Fruit fly (Drosophila melanogaster) whole organism, wandering third instar larva: ENCODE data around the gene AhcyL2.

Experiments
- CG32264 ChIP-seq: fragments of 200-800 bp; sonication (Bioruptor generic); optimal IDR thresholded peaks from 2 replicates; lab custom pipeline; 2016; ENCODE audit warnings: missing biosample characterization, missing genetic modification characterization
- Dfd ChIP-seq: fragments of >200 bp; optimal IDR thresholded peaks from 2 replicates; lab custom pipeline; 2017; ENCODE audit warnings: missing biosample characterization, missing genetic modification characterization
- Hnf4 ChIP-seq: fragments of 200-800 bp; sonication (Bioruptor generic); optimal IDR thresholded peaks from 2 replicates; lab custom pipeline; 2016; ENCODE audit warnings: missing biosample characterization, mild to moderate bottlenecking, missing genetic modification characterization
- Hr78 ChIP-seq: fragments of >200 bp; optimal IDR thresholded peaks from 2 replicates; lab custom pipeline; 2017; ENCODE audit warnings: missing biosample characterization, missing genetic modification characterization
- Myc ChIP-seq: fragments of >200 bp; optimal IDR thresholded peaks from 2 replicates; lab custom pipeline; 2017
- Sp1 ChIP-seq: fragments of 200-800 bp; sonication (Bioruptor generic); optimal IDR thresholded peaks from 3 replicates; lab custom pipeline; 2019; ENCODE audit warnings: missing biosample characterization, mild to moderate bottlenecking, missing genetic modification characterization, moderate library complexity
- dmrt93B ChIP-seq: fragments of 200-800 bp; sonication (Bioruptor generic); optimal IDR thresholded peaks from 2 replicates; lab custom pipeline; 2018; ENCODE audit warnings: missing biosample characterization, mild to moderate bottlenecking, missing genetic modification characterization
- foxo ChIP-seq, 2 experiments: fragments of 200-800 bp; sonication (Bioruptor generic); optimal IDR thresholded peaks; 2 replicates in 1 of 2; 3 replicates in 1 of 2; lab custom pipeline; 2016 to 2017; ENCODE audit warnings: missing biosample characterization in 2 of 2, missing genetic modification characterization in 2 of 2
- lola ChIP-seq: fragments of >200 bp; optimal IDR thresholded peaks from 2 replicates; lab custom pipeline; 2017; ENCODE audit warnings: missing biosample characterization, missing genetic modification characterization

AhcyL2 gene

DNA sequence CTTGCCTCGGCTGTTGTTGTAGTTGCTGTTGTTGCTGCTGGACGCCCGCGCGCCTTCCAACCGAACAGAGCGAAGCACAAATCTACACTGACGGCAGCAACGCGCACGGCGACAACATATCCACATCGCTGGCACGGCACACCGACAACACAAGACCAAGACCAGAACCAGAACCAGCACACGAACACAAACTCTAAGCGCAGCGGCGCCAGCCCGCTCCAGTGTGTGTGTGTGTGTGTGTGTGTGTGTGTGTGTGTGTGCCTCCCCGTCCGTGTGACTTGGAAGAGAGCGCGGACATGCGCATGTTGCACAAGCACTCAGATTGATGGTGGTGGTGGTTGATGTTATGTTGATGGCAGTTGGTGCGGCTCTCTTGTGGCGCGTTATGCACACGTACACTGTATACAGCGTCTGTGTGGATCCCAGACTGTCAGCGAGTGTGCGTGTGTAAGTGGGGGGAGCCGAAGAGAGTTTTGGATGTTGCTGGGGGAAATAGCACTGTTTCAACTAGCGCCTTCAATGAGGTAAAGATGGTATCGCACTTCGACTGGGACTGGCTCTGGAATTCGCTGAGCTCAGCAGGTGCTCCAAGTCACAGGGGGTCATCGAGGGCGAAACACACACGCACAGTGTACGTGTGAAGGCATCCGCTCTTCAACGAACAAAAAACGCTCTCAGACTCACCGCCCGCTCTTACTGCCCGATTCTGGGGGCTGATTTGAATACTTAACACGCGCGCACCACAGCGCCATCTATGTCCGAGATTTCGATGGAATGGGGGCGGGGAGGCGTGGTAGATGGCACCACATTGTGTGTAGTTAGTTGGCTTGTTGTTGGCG lies 47.6 kb downstream of the AhcyL2 start (continued):
- no peak for TF ChIP-seq CG32264 (GFP tag; lab: Kevin White, UChicago)
- no peak for TF ChIP-seq lola (GFP tag; lab: Kevin White, UChicago)
- no peak for TF ChIP-seq dmrt93B (GFP tag; lab: Kevin White, UChicago)
- no peak for TF ChIP-seq Hr78 (GFP tag; lab: Kevin White, UChicago)

DNA sequence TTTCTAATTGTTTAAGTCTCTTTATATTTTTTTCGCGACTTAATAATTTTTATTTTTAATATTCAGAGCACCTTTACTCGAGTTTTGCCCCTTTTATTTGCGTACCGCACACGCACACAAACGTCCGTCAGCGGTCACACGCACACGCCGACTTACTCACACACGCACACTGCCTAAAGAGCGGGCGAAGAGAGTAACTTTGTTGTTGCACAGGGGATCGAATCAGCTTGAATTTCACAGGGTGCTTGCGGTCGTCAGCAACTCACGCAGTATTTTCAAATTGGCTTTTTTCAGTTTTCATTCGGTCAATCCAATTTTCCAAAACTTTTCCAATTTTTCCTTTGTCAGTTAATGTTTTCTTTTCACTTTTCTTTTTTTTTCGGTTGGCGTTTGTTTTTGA lies 48.6 kb downstream of the AhcyL2 start:
- no peak for TF ChIP-seq Sp1
- no peak for TF ChIP-seq Hnf4 (GFP tag; lab: Kevin White, UChicago)
- no peak for TF ChIP-seq Myc (lab: Kevin White, UChicago)

DNA sequence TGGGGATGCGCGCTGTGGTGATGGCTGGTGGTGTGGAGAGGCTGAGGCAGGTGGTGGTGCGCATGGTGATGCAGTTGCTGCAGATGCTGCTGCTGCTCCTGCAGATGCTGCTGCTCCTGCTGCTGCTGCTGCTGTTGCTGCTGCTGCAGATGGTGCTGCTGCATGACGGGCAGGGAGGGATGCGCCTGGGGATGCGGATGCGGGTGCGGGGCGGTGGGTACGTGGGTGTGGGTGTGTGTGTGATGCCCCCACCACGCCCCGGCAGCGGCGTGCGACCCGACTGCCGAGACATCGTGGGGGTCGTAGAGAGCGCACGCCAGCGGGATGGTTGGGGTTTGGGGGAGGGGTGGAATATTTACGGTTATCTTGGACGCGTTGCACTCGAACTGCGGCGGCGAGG lies 49.1 kb downstream of the AhcyL2 start:
- peak; percentile 85 for TF ChIP-seq Dfd (GFP tag; lab: Kevin White, UChicago)
- no peak for TF ChIP-seq foxo (GFP tag; optimal IDR thresholded peaks at IDR 0.05; lab: Kevin White, UChicago)
- TF ChIP-seq, all 38 proteins: peak for 1
